Fruit fly (Drosophila melanogaster): ENCODE measurements around the gene Rab11.

The Rab11 gene

dm6 chr3R:21155931-21156488 lies 44.8 kb downstream of the Rab11 start (continued):
- TF ChIP-seq CG17186 (GFP tag; optimal IDR thresholded peaks at IDR 0.05) (peak; percentile 39), pum (GFP tag; optimal IDR thresholded peaks at IDR 0.05) (no peak), lilli (GFP tag; optimal IDR thresholded peaks at IDR 0.05) (peak; percentile 29), CG12299 (tag; optimal IDR thresholded peaks at IDR 0.05) (no peak), ttk (GFP tag; IDR thresholded peaks at IDR 0.05) (no peak), CG7372 (GFP tag; IDR thresholded peaks at IDR 0.05) (no peak), ERR (GFP tag; optimal IDR thresholded peaks at IDR 0.05) (no peak), Hmr (GFP tag; optimal IDR thresholded peaks at IDR 0.05) (peak; percentile 61), CG14441 (GFP tag; IDR thresholded peaks at IDR 0.05) (no peak), Doc3 (GFP tag; IDR thresholded peaks at IDR 0.05; ENCODE audit: partially characterized antibody) (no peak), chinmo (GFP tag; IDR thresholded peaks at IDR 0.05; ENCODE audit: partially characterized antibody) (0 out of 4 replicates have a peak, but pooled peaks have one; percentile 65), CG8765 (GFP tag; IDR thresholded peaks at IDR 0.05) (no peak), lab (GFP tag; optimal IDR thresholded peaks at IDR 0.05) (no peak), CG10274 (GFP tag; optimal IDR thresholded peaks at IDR 0.05) (no peak), CG12659 (GFP tag; optimal IDR thresholded peaks at IDR 0.05) (peak; percentile 53), MESR4 (GFP tag; optimal IDR thresholded peaks at IDR 0.05) (no peak), Six4 (GFP tag; optimal IDR thresholded peaks at IDR 0.05) (peak; percentile 0), Dip2 (GFP tag; IDR thresholded peaks at IDR 0.05) (no peak), pan (optimal IDR thresholded peaks at IDR 0.05) (no peak), pan (GFP tag; optimal IDR thresholded peaks at IDR 0.05 in 1 of 2, IDR thresholded peaks at IDR 0.05 in 1 of 2) (no peak), Jarid2 (GFP tag; optimal IDR thresholded peaks at IDR 0.05) (peak; percentile 67), unpg (GFP tag; optimal IDR thresholded peaks at IDR 0.05) (no peak), cwo (GFP tag; optimal IDR thresholded peaks at IDR 0.05) (no peak), hkb (optimal IDR thresholded peaks at IDR 0.05) (peak; percentile 66), hkb (GFP tag; IDR thresholded peaks at IDR 0.05) (no peak), emc (GFP tag; optimal IDR thresholded peaks at IDR 0.05) (no peak), otp (GFP tag; IDR thresholded peaks at IDR 0.05) (no peak), ato (GFP tag; IDR thresholded peaks at IDR 0.05; ENCODE audit: partially characterized antibody) (peak; percentile 68), CG6683 (GFP tag; optimal IDR thresholded peaks at IDR 0.05) (no peak), vfl (GFP tag; optimal IDR thresholded peaks at IDR 0.05) (no peak), luna (GFP tag; optimal IDR thresholded peaks at IDR 0.05) (no peak), Med (GFP tag) (peak; percentile 82), bcd (GFP tag; optimal IDR thresholded peaks at IDR 0.05) (peak; percentile 51), CG18619 (GFP tag; optimal IDR thresholded peaks at IDR 0.05) (no peak), Aef1 (GFP tag; IDR thresholded peaks at IDR 0.05) (no peak), CG6254 (GFP tag; optimal IDR thresholded peaks at IDR 0.05) (no peak), CG6654 (GFP tag; optimal IDR thresholded peaks at IDR 0.05) (no peak), CG11398 (GFP tag; optimal IDR thresholded peaks at IDR 0.05) (no peak), CrebB (tag; optimal IDR thresholded peaks at IDR 0.05) (no peak), pb (GFP tag; optimal IDR thresholded peaks at IDR 0.05) (no peak), CG15514 (GFP tag; optimal IDR thresholded peaks at IDR 0.05) (peak; percentile 40), az2 (GFP tag; optimal IDR thresholded peaks at IDR 0.05) (no peak), CG4617 (GFP tag; optimal IDR thresholded peaks at IDR 0.05; ENCODE audit: borderline replicate concordance) (peak; percentile 48), gsb-n (tag; optimal IDR thresholded peaks at IDR 0.05) (peak; percentile 29), cad (GFP tag; optimal IDR thresholded peaks at IDR 0.05) (no peak), danr (GFP tag; IDR thresholded peaks at IDR 0.05) (no peak), inv (GFP tag; IDR thresholded peaks at IDR 0.05; ENCODE audit: partially characterized antibody) (no peak), TFAM (GFP tag; optimal IDR thresholded peaks at IDR 0.05) (no peak), CG15479 (GFP tag; optimal IDR thresholded peaks at IDR 0.05) (no peak), CG8290 (GFP tag; optimal IDR thresholded peaks at IDR 0.05) (no peak), CG8290 (tag; optimal IDR thresholded peaks at IDR 0.05) (peak in 1 of 2 experiments; percentile 29)

Measured in whole organism, embryonic.